Fruit fly (Drosophila melanogaster) whole organism, adult: ENCODE data around the gene Mat89Ba.

Experiments
- CG11617 ChIP-seq: fragments of 200-800 bp; sonication (Bioruptor generic); optimal IDR thresholded peaks from 2 replicates; lab custom pipeline; 2017; ENCODE audit warnings: mild to moderate bottlenecking, missing biosample characterization, missing genetic modification reagents, missing genetic modification characterization
- CG12768 ChIP-seq: fragments of 200-800 bp; sonication (Bioruptor generic); optimal IDR thresholded peaks from 2 replicates; lab custom pipeline; 2017; ENCODE audit warnings: missing biosample characterization, missing genetic modification characterization, mild to moderate bottlenecking, moderate library complexity, missing genetic modification reagents
- CG14711 ChIP-seq: fragments of 200-800 bp; sonication (Bioruptor generic); optimal IDR thresholded peaks from 2 replicates; lab custom pipeline; 2018; ENCODE audit warnings: missing biosample characterization, mild to moderate bottlenecking, missing genetic modification characterization, moderate library complexity
- CG1620 ChIP-seq: fragments of 200-800 bp; sonication (Bioruptor generic); optimal IDR thresholded peaks from 2 replicates; lab custom pipeline; 2016; ENCODE audit warnings: missing biosample characterization, missing genetic modification characterization
- CG33017 ChIP-seq: fragments of 200-800 bp; sonication (Bioruptor generic); optimal IDR thresholded peaks from 2 replicates; lab custom pipeline; 2018; ENCODE audit warnings: missing biosample characterization, mild to moderate bottlenecking, missing genetic modification characterization, moderate library complexity
- CG5204 ChIP-seq: fragments of 200-800 bp; sonication (Bioruptor generic); optimal IDR thresholded peaks from 2 replicates; lab custom pipeline; 2016; ENCODE audit warnings: missing biosample characterization, missing genetic modification characterization
- CG7045 ChIP-seq: fragments of 200-800 bp; sonication (Bioruptor generic); optimal IDR thresholded peaks from 2 replicates; lab custom pipeline; 2017; ENCODE audit warnings: missing biosample characterization, mild to moderate bottlenecking, missing genetic modification characterization
- CG7101 ChIP-seq: fragments of 200-800 bp; sonication (Bioruptor generic); optimal IDR thresholded peaks from 2 replicates; lab custom pipeline; 2018; ENCODE audit warnings: missing biosample characterization, mild to moderate bottlenecking, missing genetic modification characterization, moderate library complexity
- Clk ChIP-seq: fragments of 200-800 bp; sonication (Bioruptor generic); optimal IDR thresholded peaks from 2 replicates; lab custom pipeline; 2017; ENCODE audit warnings: missing biosample characterization, missing genetic modification characterization
- Crg-1 ChIP-seq: fragments of 200-800 bp; sonication (Bioruptor generic); optimal IDR thresholded peaks from 2 replicates; lab custom pipeline; 2016; ENCODE audit warnings: missing biosample characterization, missing genetic modification characterization
- Hr96 ChIP-seq: fragments of 200-800 bp; sonication (Bioruptor generic); optimal IDR thresholded peaks from 2 replicates; lab custom pipeline; 2016; ENCODE audit warnings: missing biosample characterization, missing genetic modification characterization
- Mnt ChIP-seq: fragments of 200-800 bp; sonication (Bioruptor generic); optimal IDR thresholded peaks from 2 replicates; lab custom pipeline; 2016; ENCODE audit warnings: missing biosample characterization, mild to moderate bottlenecking, missing genetic modification characterization
- bab1 ChIP-seq: fragments of 200-800 bp; sonication (Bioruptor generic); optimal IDR thresholded peaks from 3 replicates; lab custom pipeline; 2019; ENCODE audit warnings: missing biosample characterization, mild to moderate bottlenecking, missing genetic modification characterization, moderate library complexity
- cic ChIP-seq: fragments of 200-800 bp; sonication (Bioruptor generic); optimal IDR thresholded peaks from 2 replicates; lab custom pipeline; 2017; ENCODE audit warnings: missing biosample characterization, mild to moderate bottlenecking, missing genetic modification characterization, moderate library complexity
- cnc ChIP-seq, 2 experiments: fragments of >200 bp; optimal IDR thresholded peaks; 2 replicates each; lab custom pipeline; 2017
- kay ChIP-seq: fragments of 200-800 bp; sonication (Bioruptor generic); peaks from one replicate; lab custom pipeline; 2016; ENCODE audit warnings: missing biosample characterization, missing genetic modification characterization, borderline replicate concordance
- ovo ChIP-seq: fragments of 200-800 bp; sonication (Bioruptor generic); optimal IDR thresholded peaks from 2 replicates; lab custom pipeline; 2016; ENCODE audit warnings: missing biosample characterization, missing genetic modification characterization
- pad ChIP-seq: fragments of 200-800 bp; sonication (Bioruptor generic); optimal IDR thresholded peaks from 3 replicates; lab custom pipeline; 2017; ENCODE audit warnings: missing biosample characterization, missing genetic modification characterization, mild to moderate bottlenecking, moderate library complexity, missing genetic modification reagents
- tj ChIP-seq: fragments of 200-800 bp; sonication (Bioruptor generic); optimal IDR thresholded peaks from 3 replicates; lab custom pipeline; 2017; ENCODE audit warnings: missing biosample characterization, mild to moderate bottlenecking, missing genetic modification characterization, moderate library complexity
- toe ChIP-seq: fragments of 200-800 bp; sonication (Bioruptor generic); optimal IDR thresholded peaks from 2 replicates; lab custom pipeline; 2016; ENCODE audit warnings: missing biosample characterization, missing genetic modification characterization

Mat89Ba gene

dm6 chr3R:16287171-16287570 is 15.0 kb upstream of the Mat89Ba start:
- TF ChIP-seq CG1620 (GFP tag; lab: Kevin White, UChicago) (no peak), Hr96 (GFP tag; lab: Kevin White, UChicago) (no peak), cic (GFP tag; lab: Kevin White, UChicago) (no peak), kay (GFP tag; lab: Kevin White, UChicago) (no peak), ovo (no peak), CG7045 (GFP tag; lab: Kevin White, UChicago) (no peak), CG11617 (no peak), CG14711 (tag; lab: Kevin White, UChicago) (no peak), pad (no peak)

DNA sequence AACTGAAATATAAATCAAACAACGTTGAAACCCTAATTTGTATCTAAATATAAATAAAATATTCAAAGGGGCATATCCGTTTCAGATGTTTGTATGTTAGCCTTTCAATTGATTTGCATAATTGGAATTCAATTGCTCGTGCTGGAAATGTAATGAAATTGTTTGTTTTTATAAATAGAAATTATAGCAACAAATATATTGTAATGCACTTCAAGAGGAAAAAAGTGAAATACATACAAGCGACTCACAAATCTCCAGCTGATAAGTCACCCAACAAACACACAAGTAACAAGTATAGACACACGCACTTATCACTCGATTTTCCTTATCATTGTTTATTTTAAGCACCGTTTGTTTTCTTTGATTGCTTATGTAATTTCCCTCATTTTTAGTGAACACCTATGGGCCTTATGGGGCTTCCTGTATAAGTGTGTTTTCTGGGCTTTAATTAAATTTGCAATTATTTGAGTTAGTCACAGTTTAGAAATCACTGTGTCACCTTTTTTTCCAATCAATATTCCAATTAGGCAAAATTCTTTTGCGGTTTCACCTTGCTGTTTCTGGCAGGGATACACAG is 13.5 kb upstream of the Mat89Ba start:
- TF ChIP-seq kay (GFP tag; lab: Kevin White, UChicago): peak; percentile 95
- no peak for TF ChIP-seq CG14711 (tag; lab: Kevin White, UChicago)
- peak; percentile 37 for TF ChIP-seq cic (GFP tag; lab: Kevin White, UChicago)

DNA sequence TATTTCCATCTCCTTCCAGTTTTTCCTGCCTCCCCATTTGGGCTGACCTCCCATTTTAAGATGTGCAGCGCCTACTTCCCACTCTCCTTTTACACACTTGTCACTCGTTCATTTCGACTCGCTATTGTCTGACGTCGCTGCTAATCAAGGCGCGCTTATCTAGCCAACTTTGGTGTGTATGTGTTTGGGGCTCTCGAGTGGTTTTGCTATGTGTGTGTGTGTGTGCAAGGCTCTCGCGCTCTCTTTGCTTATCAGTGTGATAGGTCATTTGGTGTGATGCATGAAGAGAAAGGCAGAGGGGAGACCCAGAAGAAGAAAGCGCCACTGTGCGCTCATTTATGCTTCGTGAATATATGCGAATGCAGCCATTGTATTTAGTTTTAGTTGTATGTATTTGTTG is 12.7 kb upstream of the Mat89Ba start:
- TF ChIP-seq Clk (GFP tag; lab: Kevin White, UChicago) (no peak), cic (GFP tag; lab: Kevin White, UChicago) (peak; percentile 56)

DNA sequence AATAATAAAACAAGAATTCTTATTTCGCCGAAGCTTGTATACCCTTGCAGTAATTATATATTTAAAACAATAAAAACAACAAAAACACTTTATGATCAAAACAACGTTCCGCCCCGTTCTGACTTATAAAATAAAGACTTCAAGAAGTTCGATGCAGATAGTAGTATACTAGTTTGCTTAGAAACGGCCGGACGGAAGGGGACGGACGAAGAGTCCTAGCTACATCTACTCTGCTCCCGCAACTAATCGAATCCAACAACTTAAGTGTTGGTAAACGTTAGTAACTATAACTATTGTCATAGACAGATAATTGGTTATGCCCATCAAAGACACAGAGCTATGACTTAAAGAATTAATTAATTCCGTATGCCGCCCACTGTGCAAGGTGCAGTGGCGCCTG is 12.3 kb upstream of the Mat89Ba start:
- TF ChIP-seq CG33017 (no peak), toe (GFP tag; lab: Kevin White, UChicago) (no peak), CG12768 (GFP tag; lab: Kevin White, UChicago) (no peak), CG7045 (GFP tag; lab: Kevin White, UChicago) (no peak), CG14711 (tag; lab: Kevin White, UChicago) (no peak), CG1620 (GFP tag; lab: Kevin White, UChicago) (no peak), CG11617 (no peak)

DNA sequence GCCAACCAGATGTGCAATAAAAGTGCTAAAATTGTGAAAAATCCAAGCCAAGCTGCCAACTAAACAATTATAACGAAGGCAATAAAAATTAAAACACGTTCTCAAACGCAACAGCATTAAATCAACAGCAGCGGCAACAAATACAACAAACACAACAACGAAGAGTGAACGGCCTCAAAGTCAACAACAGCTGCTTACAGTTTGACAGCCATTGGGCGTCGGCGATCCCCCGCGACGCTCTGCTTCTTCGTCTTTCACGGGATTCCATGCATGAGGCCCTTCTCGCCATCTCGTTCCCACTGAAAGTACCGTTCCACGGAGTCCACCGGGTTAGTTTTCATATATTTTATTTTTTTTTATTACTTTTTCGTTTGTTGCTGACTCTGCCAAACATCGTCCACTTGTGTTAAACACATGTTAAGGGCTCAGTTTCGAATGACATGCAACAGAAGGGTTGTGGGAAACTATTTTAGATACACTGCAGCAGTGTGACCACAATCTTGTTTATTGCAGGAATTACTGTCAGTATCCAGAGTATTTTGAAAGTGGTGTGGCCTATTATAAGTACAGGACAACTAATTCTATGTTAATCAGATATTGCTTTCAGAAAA is 10.0 kb upstream of the Mat89Ba start:
- TF ChIP-seq CG1620 (GFP tag; lab: Kevin White, UChicago): no peak
- no peak for TF ChIP-seq CG33017
- no peak for TF ChIP-seq Crg-1 (GFP tag; lab: Kevin White, UChicago)
- TF ChIP-seq Mnt (GFP tag; lab: Kevin White, UChicago): no peak
- no peak for TF ChIP-seq CG7045 (GFP tag; lab: Kevin White, UChicago)
- TF ChIP-seq kay (GFP tag; lab: Kevin White, UChicago): peak; percentile 3
- TF ChIP-seq ovo: peak; percentile 15
- TF ChIP-seq CG5204 (GFP tag; lab: Kevin White, UChicago): no peak
- TF ChIP-seq Clk (GFP tag; lab: Kevin White, UChicago): no peak
- TF ChIP-seq tj (GFP tag; lab: Kevin White, UChicago): peak; percentile 67

- TF ChIP-seq CG33017: no peak
- TF ChIP-seq pad: no peak
- no peak for TF ChIP-seq toe (GFP tag; lab: Kevin White, UChicago)
- TF ChIP-seq Clk (GFP tag; lab: Kevin White, UChicago): no peak
- TF ChIP-seq bab1: no peak
- no peak for TF ChIP-seq tj (GFP tag; lab: Kevin White, UChicago)
- TF ChIP-seq CG1620 (GFP tag; lab: Kevin White, UChicago): no peak
- no peak for TF ChIP-seq kay (GFP tag; lab: Kevin White, UChicago)
- TF ChIP-seq Crg-1 (GFP tag; lab: Kevin White, UChicago): no peak
- no peak for TF ChIP-seq Mnt (GFP tag; lab: Kevin White, UChicago)
- no peak for TF ChIP-seq CG12768 (GFP tag; lab: Kevin White, UChicago)
- TF ChIP-seq Hr96 (GFP tag; lab: Kevin White, UChicago): no peak
Observed at dm6 chr3R:16281033-16281680, 8.9 kb upstream of the Mat89Ba start.

DNA sequence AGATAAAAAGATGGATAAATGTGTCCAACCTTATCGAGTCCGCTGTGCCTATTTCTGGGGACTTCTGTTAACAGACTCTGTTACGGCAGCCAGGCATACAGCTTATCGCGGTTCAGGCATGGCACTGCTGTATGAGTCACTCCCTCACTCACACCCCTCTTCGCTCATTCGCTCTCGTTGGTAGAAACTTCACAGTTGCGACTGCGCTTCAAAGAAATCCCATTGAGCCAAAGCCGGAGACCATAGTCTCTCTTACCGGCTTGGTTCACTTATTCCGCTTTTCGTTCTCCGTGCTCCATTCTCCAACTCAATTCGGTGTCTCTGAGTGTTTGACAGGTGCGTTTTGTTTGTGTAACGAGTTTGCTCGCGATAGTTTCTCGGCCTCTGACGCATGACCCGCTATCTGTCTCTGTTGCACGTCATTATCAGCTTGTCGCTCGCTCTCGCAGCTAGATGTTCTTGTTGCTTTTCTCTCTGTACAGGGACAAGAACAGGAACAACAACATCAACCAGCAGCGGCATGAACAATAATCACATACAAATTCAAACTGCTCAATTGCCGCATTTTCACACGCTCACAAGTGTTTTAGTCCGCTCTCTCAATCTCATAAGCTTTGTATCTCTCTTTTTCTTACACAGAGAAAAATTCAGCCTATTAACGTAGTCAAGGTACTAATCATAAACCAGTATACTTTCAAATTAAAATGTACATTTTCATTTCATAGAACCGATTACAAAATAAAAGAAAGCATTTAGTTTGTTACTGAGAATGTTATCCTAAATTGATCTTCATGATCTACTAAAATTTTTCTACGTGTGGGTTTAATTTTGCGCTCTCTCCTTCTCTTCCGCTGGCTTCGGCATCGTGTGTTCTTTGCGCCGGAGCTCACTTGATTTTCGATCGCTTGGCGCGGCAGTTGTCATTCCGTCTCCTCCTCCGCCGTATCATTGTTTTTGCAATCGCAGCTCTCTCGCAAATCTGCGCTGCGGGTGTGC is 8.1 kb upstream of the Mat89Ba start:
- no peak for TF ChIP-seq cnc (optimal IDR thresholded peaks at IDR 0.05; lab: Kevin White, UChicago)
- peak; percentile 100 for TF ChIP-seq CG11617
- peak; percentile 93 for TF ChIP-seq pad
- TF ChIP-seq CG14711 (tag; lab: Kevin White, UChicago): peak; percentile 98
- TF ChIP-seq CG7101 (tag; lab: Kevin White, UChicago): peak; percentile 99
- peak; percentile 99 for TF ChIP-seq Crg-1 (GFP tag; lab: Kevin White, UChicago)
- TF ChIP-seq Mnt (GFP tag; lab: Kevin White, UChicago): peak; percentile 91
- TF ChIP-seq CG5204 (GFP tag; lab: Kevin White, UChicago): peak; percentile 99
- TF ChIP-seq Clk (GFP tag; lab: Kevin White, UChicago): peak; percentile 97
- TF ChIP-seq ovo: peak; percentile 95
- TF ChIP-seq CG12768 (GFP tag; lab: Kevin White, UChicago): peak; percentile 99
- peak; percentile 100 for TF ChIP-seq bab1
- TF ChIP-seq cic (GFP tag; lab: Kevin White, UChicago): peak; percentile 96
- TF ChIP-seq kay (GFP tag; lab: Kevin White, UChicago): peak; percentile 99
- peak; percentile 97 for TF ChIP-seq toe (GFP tag; lab: Kevin White, UChicago)
- peak; percentile 96 for TF ChIP-seq tj (GFP tag; lab: Kevin White, UChicago)
- TF ChIP-seq CG1620 (GFP tag; lab: Kevin White, UChicago): peak; percentile 99
- peak; percentile 99 for TF ChIP-seq CG7045 (GFP tag; lab: Kevin White, UChicago)
- TF ChIP-seq CG33017: peak; percentile 99
- peak; percentile 99 for TF ChIP-seq Hr96 (GFP tag; lab: Kevin White, UChicago)
